Worm (Caenorhabditis elegans) whole organism, L1 larva: Measurements from ENCODE around the gene T05B9.2.

ENCODE experiments used
- blmp-1 ChIP-seq: fragments of 150-350 bp; optimal IDR thresholded peaks from 2 replicates; lab custom pipeline; 2014; ENCODE audit warnings: missing biosample characterization, missing genetic modification characterization
- ceh-82 ChIP-seq, 3 experiments: fragments of 150-350 bp in 1 of 3; sonication (generic microtip) in 2 of 3; optimal IDR thresholded peaks; 2 replicates each; lab custom pipeline; 2014 to 2017; ENCODE audit warnings: missing biosample characterization in 3 of 3, missing genetic modification characterization in 3 of 3
- dsc-1 ChIP-seq: sonication (generic microtip); optimal IDR thresholded peaks from 2 replicates; lab custom pipeline; 2016; ENCODE audit warnings: mild to moderate bottlenecking, missing genetic modification characterization, missing compliant biosample characterization
- efl-1 ChIP-seq, 4 experiments: fragments of 150-350 bp; optimal IDR thresholded peaks in 3 of 4; peaks in 1 of 4; 1 replicate in 1 of 4; 2 replicates in 3 of 4; lab custom pipeline; 2014; ENCODE audit warnings: missing biosample characterization in 2 of 4, missing genetic modification characterization in 2 of 4, missing genetic modification reagents in 2 of 4
- efl-3 ChIP-seq: fragments of 200-800 bp; sonication (Bioruptor generic); optimal IDR thresholded peaks from 2 replicates; lab custom pipeline; 2018; ENCODE audit warnings: mild to moderate bottlenecking, missing genetic modification characterization, missing compliant biosample characterization
- elt-3 ChIP-seq, 6 experiments: fragments of 150-350 bp in 1 of 6; sonication (generic microtip); optimal IDR thresholded peaks; 2 replicates each; lab custom pipeline; 2017 to 2018; ENCODE audit warnings: missing biosample characterization in 6 of 6, missing genetic modification characterization in 6 of 6, inconsistent platforms in 1 of 6
- irx-1 ChIP-seq: sonication (generic microtip); optimal IDR thresholded peaks from 2 replicates; lab custom pipeline; 2016; ENCODE audit warnings: missing genetic modification characterization, missing compliant biosample characterization
- isw-1 ChIP-seq: fragments of 200-800 bp; sonication (Bioruptor generic); IDR thresholded peaks from 2 replicates; pipeline ENCODE4 v1.3.6; 2022; ENCODE audit warnings: missing genetic modification characterization, missing compliant biosample characterization
- lin-14 ChIP-seq: fragments of 200-800 bp; sonication (Bioruptor generic); optimal IDR thresholded peaks from 2 replicates; lab custom pipeline; 2018; ENCODE audit warnings: mild to moderate bottlenecking, missing genetic modification characterization, moderate library complexity, missing compliant biosample characterization
- lin-35 ChIP-seq, 2 experiments: fragments of 150-350 bp; optimal IDR thresholded peaks; 2 replicates each; lab custom pipeline; 2014; ENCODE audit warnings: missing biosample characterization in 2 of 2, missing genetic modification characterization in 2 of 2, missing genetic modification reagents in 2 of 2
- lsy-2 ChIP-seq, 2 experiments: fragments of 150-350 bp; optimal IDR thresholded peaks; 2 replicates each; lab custom pipeline; 2014; ENCODE audit warnings: missing biosample characterization in 2 of 2, missing genetic modification characterization in 2 of 2
- mdl-1 ChIP-seq, 2 experiments: fragments of 150-350 bp; optimal IDR thresholded peaks; 2 replicates each; lab custom pipeline; 2014 to 2017; ENCODE audit warnings: missing biosample characterization in 2 of 2, missing genetic modification characterization in 2 of 2, inconsistent platforms in 1 of 2
- nhr-47 ChIP-seq: sonication (generic microtip); optimal IDR thresholded peaks from 2 replicates; lab custom pipeline; 2016; ENCODE audit warnings: mild to moderate bottlenecking, missing genetic modification characterization, moderate library complexity, missing compliant biosample characterization
- nhr-71 ChIP-seq: sonication (generic microtip); optimal IDR thresholded peaks from 2 replicates; lab custom pipeline; 2016; ENCODE audit warnings: mild to moderate bottlenecking, missing genetic modification characterization, moderate library complexity, missing compliant biosample characterization
- nhr-85 ChIP-seq: sonication (generic microtip); peaks from one replicate; lab custom pipeline; 2016; ENCODE audit warnings: missing genetic modification characterization, inconsistent platforms, missing compliant biosample characterization
- swsn-7 ChIP-seq: sonication (generic microtip); optimal IDR thresholded peaks from 2 replicates; lab custom pipeline; 2016; ENCODE audit warnings: missing genetic modification characterization, missing compliant biosample characterization
- unc-130 ChIP-seq: fragments of 150-350 bp; optimal IDR thresholded peaks from 2 replicates; lab custom pipeline; 2017; ENCODE audit warnings: missing biosample characterization, missing genetic modification characterization, inconsistent platforms
- unc-86 ChIP-seq: sonication (generic microtip); optimal IDR thresholded peaks from 2 replicates; lab custom pipeline; 2016; ENCODE audit warnings: missing genetic modification characterization, missing compliant biosample characterization
- unc-98 ChIP-seq: fragments of 200-800 bp; sonication (Bioruptor generic); IDR thresholded peaks from 2 replicates; pipeline ENCODE4 v1.3.6; 2022; ENCODE audit warnings: missing genetic modification characterization, missing compliant biosample characterization

The T05B9.2 gene

DNA sequence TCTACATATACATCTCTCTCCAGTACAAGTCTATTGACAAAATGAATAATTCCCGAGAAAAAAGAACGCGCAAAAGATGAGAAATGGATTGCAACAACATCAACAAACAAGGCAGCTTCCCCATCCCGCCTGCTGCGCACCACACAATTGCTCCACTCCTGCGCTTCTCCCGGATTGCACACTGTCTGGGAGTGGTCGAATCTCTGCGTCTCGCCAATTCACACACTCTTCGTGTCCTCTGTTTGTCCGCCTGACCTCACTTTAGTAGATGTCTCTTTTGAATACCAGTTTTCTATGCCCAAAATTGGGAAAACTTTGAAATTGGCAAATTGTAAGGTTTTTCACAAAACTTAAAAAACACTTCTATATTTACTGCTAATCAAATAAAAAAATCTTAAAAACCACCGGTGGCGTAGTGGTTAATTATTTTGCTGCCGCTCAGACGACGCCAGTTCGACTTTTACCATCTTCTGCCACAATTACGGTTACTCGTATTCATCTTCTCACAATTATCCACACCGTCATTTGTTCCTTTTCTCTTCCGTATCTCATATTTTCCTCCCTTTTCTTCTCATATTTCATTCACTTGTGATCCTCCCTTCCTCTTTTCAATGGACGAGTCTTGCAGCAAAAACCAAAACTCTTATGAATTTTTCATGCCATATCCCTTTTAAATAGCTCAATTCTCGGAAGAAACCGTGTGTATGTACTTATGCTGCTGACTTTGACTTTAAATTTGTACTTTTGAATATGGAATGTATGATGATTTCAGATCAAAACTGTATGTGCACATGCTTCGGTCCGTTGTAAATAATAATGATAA, 50.2 kb downstream of the T05B9.2 start, which contains the start of gene rsf-1 (continued):
- TF ChIP-seq ceh-82 (tag; optimal IDR thresholded peaks at IDR 0.05; lab: Kevin White, UChicago) (peak in 1 of 3 experiments; percentile 21), isw-1 (GFP tag; lab: Robert Waterston, UW) (no peak), irx-1 (no peak), nhr-71 (peak; percentile 3), lsy-2 (tag; optimal IDR thresholded peaks at IDR 0.05; lab: Kevin White, UChicago) (peak in 1 of 2 experiments; percentile 25), nhr-47 (tag; lab: Kevin White, UChicago) (peak; percentile 24), unc-86 (tag; lab: Kevin White, UChicago) (peak; percentile 53), swsn-7 (peak; percentile 25)

DNA sequence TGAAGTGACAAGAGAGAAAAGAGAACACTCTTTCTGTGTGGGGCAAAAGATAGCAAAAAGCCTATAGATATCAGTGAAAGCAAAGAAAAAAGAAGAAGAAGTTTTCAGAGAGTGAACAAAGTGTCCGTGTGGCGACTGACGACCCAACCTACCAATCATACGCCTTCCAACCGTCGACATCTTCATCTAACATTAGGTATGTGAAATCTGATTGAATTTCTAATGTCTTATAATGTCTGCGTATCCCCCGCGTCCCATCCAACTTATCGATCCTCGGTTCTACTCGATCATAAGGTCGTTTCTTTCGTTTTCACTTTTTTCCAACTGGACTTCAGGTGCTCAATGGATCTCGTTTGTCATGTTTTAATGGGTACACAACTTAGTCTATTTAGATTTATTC, 51.7 kb downstream of the T05B9.2 start:
- TF ChIP-seq lin-14 (GFP tag; lab: Kevin White, UChicago) (peak; percentile 29), blmp-1 (tag; lab: Kevin White, UChicago) (peak; percentile 94), elt-3 (tag; optimal IDR thresholded peaks at IDR 0.05; lab: Kevin White, UChicago) (peak in 1 of 6 experiments; percentile 39), nhr-85 (peak; percentile 77), efl-3 (no peak), unc-98 (GFP tag; lab: Robert Waterston, UW) (no peak), lin-35 (GFP tag; optimal IDR thresholded peaks at IDR 0.05; lab: Kevin White, UChicago) (peak in 1 of 2 experiments; percentile 43), mdl-1 (tag; optimal IDR thresholded peaks at IDR 0.05; lab: Kevin White, UChicago) (peak in 1 of 2 experiments; percentile 10), efl-1 (optimal IDR thresholded peaks at IDR 0.05; lab: Kevin White, UChicago) (no peak), efl-1 (GFP tag; optimal IDR thresholded peaks at IDR 0.05 in 1 of 2; lab: Kevin White, UChicago) (peak in 1 of 2 experiments; percentile 73)

DNA sequence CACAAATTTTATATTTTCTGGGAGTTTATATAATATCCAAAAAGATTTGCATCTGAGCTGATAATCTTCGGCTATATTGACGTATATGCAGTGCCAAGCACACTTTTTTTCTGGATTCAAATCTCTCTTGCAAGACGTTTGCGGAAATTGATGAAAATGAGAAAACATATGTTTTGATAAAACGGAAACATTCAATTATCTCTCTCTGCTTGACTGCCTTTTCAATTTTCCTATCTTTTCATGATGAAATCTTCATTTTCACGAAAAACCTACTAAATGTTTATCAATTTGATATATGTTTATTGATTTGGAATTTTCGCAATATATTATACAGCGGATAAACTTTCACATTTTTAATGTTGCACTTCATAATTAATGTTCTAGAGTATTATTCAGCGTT, 52.3 kb downstream of the T05B9.2 start:
- TF ChIP-seq blmp-1 (tag; lab: Kevin White, UChicago): peak; percentile 70
- TF ChIP-seq dsc-1 (tag; lab: Kevin White, UChicago): peak; percentile 44
- TF ChIP-seq lin-14 (GFP tag; lab: Kevin White, UChicago): peak; percentile 34
- peak; percentile 61 for TF ChIP-seq nhr-85
- no peak for TF ChIP-seq unc-130 (tag; lab: Kevin White, UChicago)
